Worm (Caenorhabditis elegans) whole organism, L1 larva: ENCODE results near the gene T12G3.11.

ENCODE experiments used
- C16A3.4 ChIP-seq: fragments of 150-350 bp; optimal IDR thresholded peaks from 2 replicates; lab custom pipeline; 2014; ENCODE audit warnings: missing biosample characterization, missing genetic modification characterization
- C34B4.2 ChIP-seq: sonication (generic microtip); optimal IDR thresholded peaks from 2 replicates; lab custom pipeline; 2017; ENCODE audit warnings: mild to moderate bottlenecking, missing genetic modification characterization, missing compliant biosample characterization
- Y116A8C.19 ChIP-seq: sonication (generic microtip); optimal IDR thresholded peaks from 2 replicates; lab custom pipeline; 2016; ENCODE audit warnings: missing compliant biosample characterization, missing genetic modification characterization, borderline replicate concordance
- aha-1 ChIP-seq: fragments of 150-350 bp; optimal IDR thresholded peaks from 2 replicates; lab custom pipeline; 2014; ENCODE audit warnings: missing biosample characterization, missing genetic modification characterization
- alr-1 ChIP-seq: fragments of 200-800 bp; sonication (Bioruptor generic); optimal IDR thresholded peaks from 2 replicates; lab custom pipeline; 2018; ENCODE audit warnings: borderline replicate concordance, mild to moderate bottlenecking, missing genetic modification characterization, missing compliant biosample characterization
- aly-2 ChIP-seq: fragments of 150-350 bp; optimal IDR thresholded peaks from 2 replicates; lab custom pipeline; 2014; ENCODE audit warnings: missing biosample characterization, missing genetic modification characterization
- blmp-1 ChIP-seq: fragments of 150-350 bp; optimal IDR thresholded peaks from 2 replicates; lab custom pipeline; 2014; ENCODE audit warnings: missing biosample characterization, missing genetic modification characterization
- ceh-88 ChIP-seq: fragments of 200-800 bp; sonication (Bioruptor generic); IDR thresholded peaks from 2 replicates; pipeline ENCODE4 v1.3.6; 2022; ENCODE audit warnings: missing genetic modification characterization, missing compliant biosample characterization
- ces-1 ChIP-seq: fragments of 150-350 bp; optimal IDR thresholded peaks from 2 replicates; lab custom pipeline; 2014; ENCODE audit warnings: missing biosample characterization, missing genetic modification reagents, missing genetic modification characterization
- efl-1 ChIP-seq, 4 experiments: fragments of 150-350 bp; optimal IDR thresholded peaks in 3 of 4; peaks in 1 of 4; 1 replicate in 1 of 4; 2 replicates in 3 of 4; lab custom pipeline; 2014; ENCODE audit warnings: missing biosample characterization in 2 of 4, missing genetic modification characterization in 2 of 4, missing genetic modification reagents in 2 of 4
- efl-3 ChIP-seq: fragments of 200-800 bp; sonication (Bioruptor generic); optimal IDR thresholded peaks from 2 replicates; lab custom pipeline; 2018; ENCODE audit warnings: mild to moderate bottlenecking, missing genetic modification characterization, missing compliant biosample characterization
- egl-13 ChIP-seq: sonication (generic microtip); optimal IDR thresholded peaks from 2 replicates; lab custom pipeline; 2016; ENCODE audit warnings: missing genotype, missing genetic modification reagents, missing genetic modification characterization, missing compliant biosample characterization
- egl-27 ChIP-seq, 2 experiments: fragments of 150-350 bp in 1 of 2; sonication (generic microtip); optimal IDR thresholded peaks; 3 replicates each; lab custom pipeline; 2017 to 2018; ENCODE audit warnings: missing biosample characterization in 2 of 2, missing genetic modification characterization in 2 of 2, missing genetic modification reagents in 2 of 2
- elt-2 ChIP-seq: sonication (generic microtip); optimal IDR thresholded peaks from 2 replicates; lab custom pipeline; 2016; ENCODE audit warnings: missing genetic modification characterization, mild to moderate bottlenecking, inconsistent platforms, missing compliant biosample characterization, missing genetic modification reagents
- elt-3 ChIP-seq, 6 experiments: fragments of 150-350 bp in 1 of 6; sonication (generic microtip); optimal IDR thresholded peaks; 2 replicates each; lab custom pipeline; 2017 to 2018; ENCODE audit warnings: missing biosample characterization in 6 of 6, missing genetic modification characterization in 6 of 6, inconsistent platforms in 1 of 6
- fkh-10 ChIP-seq: sonication (generic microtip); optimal IDR thresholded peaks from 2 replicates; lab custom pipeline; 2017; ENCODE audit warnings: missing biosample characterization, missing genetic modification reagents, missing genetic modification characterization
- hlh-4 ChIP-seq: sonication (generic microtip); optimal IDR thresholded peaks from 2 replicates; lab custom pipeline; 2016; ENCODE audit warnings: mild to moderate bottlenecking, missing genetic modification characterization, missing compliant biosample characterization
- hpl-2 ChIP-seq: fragments of 150-350 bp; optimal IDR thresholded peaks from 2 replicates; lab custom pipeline; 2014; ENCODE audit warnings: missing biosample characterization, missing genetic modification reagents, missing genetic modification characterization
- jun-1 ChIP-seq: fragments of 150-350 bp; optimal IDR thresholded peaks from 2 replicates; lab custom pipeline; 2014; ENCODE audit warnings: missing biosample characterization, missing genetic modification reagents, missing genetic modification characterization
- lin-13 ChIP-seq: fragments of 150-350 bp; optimal IDR thresholded peaks from 2 replicates; lab custom pipeline; 2014; ENCODE audit warnings: missing biosample characterization, missing genetic modification reagents, missing genetic modification characterization
- lin-14 ChIP-seq: fragments of 200-800 bp; sonication (Bioruptor generic); optimal IDR thresholded peaks from 2 replicates; lab custom pipeline; 2018; ENCODE audit warnings: mild to moderate bottlenecking, missing genetic modification characterization, moderate library complexity, missing compliant biosample characterization
- lin-15B ChIP-seq: fragments of 150-350 bp; sonication (generic microtip); optimal IDR thresholded peaks from 3 replicates; lab custom pipeline; 2014; ENCODE audit warnings: missing biosample characterization, missing genetic modification characterization
- lin-35 ChIP-seq, 2 experiments: fragments of 150-350 bp; optimal IDR thresholded peaks; 2 replicates each; lab custom pipeline; 2014; ENCODE audit warnings: missing biosample characterization in 2 of 2, missing genetic modification characterization in 2 of 2, missing genetic modification reagents in 2 of 2
- lsy-2 ChIP-seq, 2 experiments: fragments of 150-350 bp; optimal IDR thresholded peaks; 2 replicates each; lab custom pipeline; 2014; ENCODE audit warnings: missing biosample characterization in 2 of 2, missing genetic modification characterization in 2 of 2
- nhr-11 ChIP-seq: fragments of 150-350 bp; optimal IDR thresholded peaks from 2 replicates; lab custom pipeline; 2014; ENCODE audit warnings: missing biosample characterization, missing genetic modification characterization
- nhr-19 ChIP-seq: fragments of 200-800 bp; sonication (Bioruptor generic); conservative IDR thresholded peaks from 2 replicates; pipeline ENCODE4 v1.3.6; 2022; ENCODE audit warnings: missing genetic modification characterization, missing compliant biosample characterization
- nhr-20 ChIP-seq: sonication (generic microtip); optimal IDR thresholded peaks from 2 replicates; lab custom pipeline; 2016; ENCODE audit warnings: mild to moderate bottlenecking, missing genetic modification characterization, missing compliant biosample characterization
- nhr-237 ChIP-seq: fragments of 150-350 bp; optimal IDR thresholded peaks from 2 replicates; lab custom pipeline; 2014; ENCODE audit warnings: missing biosample characterization, missing genetic modification characterization
- nhr-47 ChIP-seq: sonication (generic microtip); optimal IDR thresholded peaks from 2 replicates; lab custom pipeline; 2016; ENCODE audit warnings: mild to moderate bottlenecking, missing genetic modification characterization, moderate library complexity, missing compliant biosample characterization
- nhr-71 ChIP-seq: sonication (generic microtip); optimal IDR thresholded peaks from 2 replicates; lab custom pipeline; 2016; ENCODE audit warnings: mild to moderate bottlenecking, missing genetic modification characterization, moderate library complexity, missing compliant biosample characterization
- nhr-77 ChIP-seq: fragments of 150-350 bp; optimal IDR thresholded peaks from 2 replicates; lab custom pipeline; 2014; ENCODE audit warnings: missing biosample characterization, missing genetic modification characterization
- nhr-84 ChIP-seq: sonication (generic microtip); optimal IDR thresholded peaks from 2 replicates; lab custom pipeline; 2017; ENCODE audit warnings: missing biosample characterization, missing genetic modification characterization
- nhr-85 ChIP-seq: sonication (generic microtip); peaks from one replicate; lab custom pipeline; 2016; ENCODE audit warnings: missing genetic modification characterization, inconsistent platforms, missing compliant biosample characterization
- nhr-90 ChIP-seq: sonication (generic microtip); optimal IDR thresholded peaks from 2 replicates; lab custom pipeline; 2016; ENCODE audit warnings: mild to moderate bottlenecking, missing genetic modification characterization, missing compliant biosample characterization; ENCODE audit not compliant: poor library complexity
- pag-3 ChIP-seq: sonication (generic microtip); optimal IDR thresholded peaks from 2 replicates; lab custom pipeline; 2017; ENCODE audit warnings: missing genetic modification characterization, mild to moderate bottlenecking, missing compliant biosample characterization, antibody characterized with exemption, borderline replicate concordance; ENCODE audit not compliant: insufficient read depth
- pax-3 ChIP-seq: fragments of 200-800 bp; sonication (Bioruptor generic); optimal IDR thresholded peaks from 2 replicates; lab custom pipeline; 2018; ENCODE audit warnings: mild to moderate bottlenecking, missing genetic modification characterization, moderate library complexity, missing compliant biosample characterization
- rnt-1 ChIP-seq: sonication (generic microtip); optimal IDR thresholded peaks from 2 replicates; lab custom pipeline; 2016; ENCODE audit warnings: mild to moderate bottlenecking, missing genetic modification characterization, moderate library complexity, missing compliant biosample characterization
- snpc-4 ChIP-seq: fragments of 150-350 bp; optimal IDR thresholded peaks from 2 replicates; lab custom pipeline; 2014; ENCODE audit warnings: missing biosample characterization, missing genetic modification characterization
- snu-23 ChIP-seq: sonication (generic microtip); optimal IDR thresholded peaks from 2 replicates; lab custom pipeline; 2016; ENCODE audit warnings: missing genetic modification characterization, missing compliant biosample characterization
- sox-4 ChIP-seq: sonication (generic microtip); optimal IDR thresholded peaks from 2 replicates; lab custom pipeline; 2016; ENCODE audit warnings: missing genetic modification characterization, missing compliant biosample characterization
- sup-37 ChIP-seq: fragments of 200-800 bp; sonication (Bioruptor generic); optimal IDR thresholded peaks from 2 replicates; lab custom pipeline; 2018; ENCODE audit warnings: mild to moderate bottlenecking, missing genetic modification characterization, missing compliant biosample characterization
- unc-62 ChIP-seq: fragments of 150-350 bp; optimal IDR thresholded peaks from 2 replicates; lab custom pipeline; 2014; ENCODE audit warnings: missing biosample characterization, missing genetic modification reagents, missing genetic modification characterization
- unc-98 ChIP-seq: fragments of 200-800 bp; sonication (Bioruptor generic); IDR thresholded peaks from 2 replicates; pipeline ENCODE4 v1.3.6; 2022; ENCODE audit warnings: missing genetic modification characterization, missing compliant biosample characterization
- zip-4 ChIP-seq: fragments of 200-800 bp; sonication (Bioruptor generic); optimal IDR thresholded peaks from 2 replicates; lab custom pipeline; 2018; ENCODE audit warnings: mild to moderate bottlenecking, missing genetic modification characterization, moderate library complexity, missing compliant biosample characterization
- ztf-11 ChIP-seq, 2 experiments: sonication (generic microtip); optimal IDR thresholded peaks; 2 replicates each; lab custom pipeline; 2016 to 2017; ENCODE audit warnings: missing genetic modification characterization in 2 of 2, missing biosample characterization in 1 of 2, missing compliant biosample characterization in 1 of 2

T12G3.11 gene

ce11 chrIV:12047552-12048347, 18.2 kb upstream of the T12G3.11 start, which contains the start of gene T12G3.4:
T12G3.4 (plus strand) TSS chrIV:12048256.
- no peak for TF ChIP-seq nhr-11 (tag; lab: Kevin White, UChicago)
- no peak for TF ChIP-seq ces-1
- no peak for TF ChIP-seq nhr-77 (tag; lab: Kevin White, UChicago)
- TF ChIP-seq fkh-10 (GFP tag; lab: Kevin White, UChicago): no peak
- TF ChIP-seq hlh-4 (tag; lab: Kevin White, UChicago): no peak
- TF ChIP-seq snpc-4 (tag; lab: Kevin White, UChicago): no peak
- TF ChIP-seq lin-13 (GFP tag; lab: Kevin White, UChicago): no peak
- no peak for TF ChIP-seq unc-62
- TF ChIP-seq rnt-1 (tag; lab: Kevin White, UChicago): no peak
- TF ChIP-seq efl-1 (optimal IDR thresholded peaks at IDR 0.05; lab: Kevin White, UChicago): no peak
- TF ChIP-seq efl-1 (GFP tag; optimal IDR thresholded peaks at IDR 0.05 in 1 of 2; lab: Kevin White, UChicago): no peak

- TF ChIP-seq pag-3 (tag; lab: Kevin White, UChicago) (no peak), nhr-20 (tag; lab: Kevin White, UChicago) (peak; percentile 76), sup-37 (GFP tag; lab: Kevin White, UChicago) (no peak), snu-23 (peak; percentile 40), fkh-10 (GFP tag; lab: Kevin White, UChicago) (no peak), zip-4 (GFP tag; lab: Kevin White, UChicago) (no peak), nhr-47 (tag; lab: Kevin White, UChicago) (no peak), aha-1 (no peak), hpl-2 (GFP tag; lab: Kevin White, UChicago) (no peak), efl-1 (optimal IDR thresholded peaks at IDR 0.05; lab: Kevin White, UChicago) (no peak), efl-1 (GFP tag; optimal IDR thresholded peaks at IDR 0.05 in 1 of 2; lab: Kevin White, UChicago) (peak in 1 of 2 experiments; percentile 82), C34B4.2 (no peak), elt-3 (tag; optimal IDR thresholded peaks at IDR 0.05; lab: Kevin White, UChicago) (peak in 2 of 6 experiments; percentile 19 to 71), sox-4 (tag; lab: Kevin White, UChicago) (no peak), jun-1 (tag; lab: Kevin White, UChicago) (no peak), nhr-11 (tag; lab: Kevin White, UChicago) (no peak), egl-27 (tag; optimal IDR thresholded peaks at IDR 0.05; lab: Kevin White, UChicago) (no peak), ztf-11 (tag; optimal IDR thresholded peaks at IDR 0.05; lab: Kevin White, UChicago) (no peak), elt-2 (tag; lab: Kevin White, UChicago) (peak; percentile 74), hlh-4 (tag; lab: Kevin White, UChicago) (no peak), alr-1 (tag; lab: Kevin White, UChicago) (no peak), lin-13 (GFP tag; lab: Kevin White, UChicago) (no peak), nhr-19 (peak; percentile 5; the same call in 1 of the 2 replicates), lsy-2 (tag; optimal IDR thresholded peaks at IDR 0.05; lab: Kevin White, UChicago) (peak in 1 of 2 experiments; percentile 50), pax-3 (tag; lab: Kevin White, UChicago) (no peak), lin-35 (GFP tag; optimal IDR thresholded peaks at IDR 0.05; lab: Kevin White, UChicago) (peak in 1 of 2 experiments; percentile 52), nhr-71 (tag; lab: Kevin White, UChicago) (peak; percentile 52), unc-62 (no peak), lin-15B (tag; lab: Kevin White, UChicago) (no peak), nhr-85 (tag; lab: Kevin White, UChicago) (peak; percentile 86), aly-2 (tag; lab: Kevin White, UChicago) (no peak), nhr-237 (tag; lab: Kevin White, UChicago) (no peak), Y116A8C.19 (tag; lab: Kevin White, UChicago) (no peak), nhr-84 (tag; lab: Kevin White, UChicago) (no peak), efl-3 (no peak), C16A3.4 (tag; lab: Kevin White, UChicago) (no peak), unc-98 (GFP tag; lab: Robert Waterston, UW) (no peak), blmp-1 (tag; lab: Kevin White, UChicago) (peak; percentile 20), nhr-77 (tag; lab: Kevin White, UChicago) (no peak), lin-14 (peak; percentile 60), nhr-90 (peak; percentile 33), ceh-88 (GFP tag; lab: Robert Waterston, UW) (no peak), egl-13 (tag; lab: Kevin White, UChicago) (no peak)
Observed at ce11 chrIV:12046524-12047203, 17.1 kb upstream of the T12G3.11 start, which contains the start of gene T12G3.2. T12G3.2 (minus strand) TSS chrIV:12046967.
